Fruit fly (Drosophila melanogaster) whole organism, prepupa: ENCODE results near the gene CG10366.

ENCODE experiments used
- Blimp-1 ChIP-seq: fragments of 200-800 bp; sonication (Bioruptor generic); optimal IDR thresholded peaks from 3 replicates; lab custom pipeline; 2017; ENCODE audit warnings: missing biosample characterization, missing genetic modification characterization, mild to moderate bottlenecking, moderate library complexity, missing genetic modification reagents
- CG10631 ChIP-seq: fragments of 200-800 bp; sonication (Bioruptor generic); optimal IDR thresholded peaks from 2 replicates; lab custom pipeline; 2016; ENCODE audit warnings: missing biosample characterization, missing genetic modification characterization
- CG10669 ChIP-seq: fragments of 200-800 bp; sonication (Bioruptor generic); optimal IDR thresholded peaks from 3 replicates; lab custom pipeline; 2018; ENCODE audit warnings: missing biosample characterization, mild to moderate bottlenecking, missing genetic modification characterization, moderate library complexity
- CG1621 ChIP-seq: fragments of 200-800 bp; sonication (Bioruptor generic); optimal IDR thresholded peaks from 3 replicates; lab custom pipeline; 2018; ENCODE audit warnings: missing biosample characterization, mild to moderate bottlenecking, missing genetic modification characterization
- CG16779 ChIP-seq: fragments of 200-800 bp; sonication (Bioruptor generic); optimal IDR thresholded peaks from 3 replicates; lab custom pipeline; 2017; ENCODE audit warnings: missing biosample characterization, mild to moderate bottlenecking, missing genetic modification characterization
- CG3032 ChIP-seq: fragments of 200-800 bp; optimal IDR thresholded peaks from 2 replicates; lab custom pipeline; 2019; ENCODE audit warnings: missing biosample characterization, mild to moderate bottlenecking, missing genetic modification characterization, moderate library complexity
- CG32006 ChIP-seq: fragments of 200-800 bp; sonication (Bioruptor generic); optimal IDR thresholded peaks from 3 replicates; lab custom pipeline; 2017; ENCODE audit warnings: missing biosample characterization, mild to moderate bottlenecking, missing genetic modification characterization
- CG34406 ChIP-seq: fragments of 200-800 bp; sonication (Bioruptor generic); optimal IDR thresholded peaks from 3 replicates; lab custom pipeline; 2016; ENCODE audit warnings: missing biosample characterization, missing genetic modification characterization
- CG3919 ChIP-seq: fragments of 200-800 bp; sonication (Bioruptor generic); optimal IDR thresholded peaks from 3 replicates; lab custom pipeline; 2016; ENCODE audit warnings: missing biosample characterization, missing genetic modification characterization
- CG4318 ChIP-seq: fragments of 200-800 bp; sonication (Bioruptor generic); optimal IDR thresholded peaks from 3 replicates; lab custom pipeline; 2017; ENCODE audit warnings: missing biosample characterization, mild to moderate bottlenecking, missing genetic modification characterization
- CG6163 ChIP-seq: fragments of 200-800 bp; sonication (Bioruptor generic); IDR thresholded peaks from 3 replicates; pipeline ENCODE4 v1.3.6; 2022; ENCODE audit warnings: missing biosample characterization, missing genetic modification characterization
- CG6276 ChIP-seq: fragments of 200-800 bp; sonication (Bioruptor generic); optimal IDR thresholded peaks from 2 replicates; lab custom pipeline; 2017; ENCODE audit warnings: missing biosample characterization, mild to moderate bottlenecking, missing genetic modification characterization
- CG6808 ChIP-seq: fragments of 200-800 bp; sonication (Bioruptor generic); optimal IDR thresholded peaks from 3 replicates; lab custom pipeline; 2017; ENCODE audit warnings: missing biosample characterization, missing genetic modification characterization, mild to moderate bottlenecking, moderate library complexity, missing genetic modification reagents
- CG6854 ChIP-seq: fragments of 200-800 bp; sonication (Bioruptor generic); optimal IDR thresholded peaks from 2 replicates; lab custom pipeline; 2017; ENCODE audit warnings: missing biosample characterization, mild to moderate bottlenecking, missing genetic modification characterization
- CG7368 ChIP-seq: fragments of 200-800 bp; sonication (Bioruptor generic); optimal IDR thresholded peaks from 3 replicates; lab custom pipeline; 2016; ENCODE audit warnings: missing biosample characterization, missing genetic modification characterization
- CG8119 ChIP-seq: fragments of 200-800 bp; sonication (Bioruptor generic); IDR thresholded peaks from 3 replicates; pipeline ENCODE4 v1.3.6; 2022; ENCODE audit warnings: missing biosample characterization, missing genetic modification characterization
- CG8319 ChIP-seq: fragments of 200-800 bp; sonication (Bioruptor generic); optimal IDR thresholded peaks from 3 replicates; lab custom pipeline; 2016; ENCODE audit warnings: missing biosample characterization, missing genetic modification characterization
- CG8632 ChIP-seq: fragments of 200-800 bp; sonication (Bioruptor generic); optimal IDR thresholded peaks from 3 replicates; lab custom pipeline; 2016; ENCODE audit warnings: missing biosample characterization, missing genetic modification characterization
- CG9139 ChIP-seq: fragments of 200-800 bp; sonication (Bioruptor generic); optimal IDR thresholded peaks from 3 replicates; lab custom pipeline; 2017; ENCODE audit warnings: missing biosample characterization, mild to moderate bottlenecking, missing genetic modification characterization
- Eip75B ChIP-seq: fragments of 200-800 bp; sonication (Bioruptor generic); optimal IDR thresholded peaks from 3 replicates; lab custom pipeline; 2016; ENCODE audit warnings: missing biosample characterization, missing genetic modification characterization
- Eip78C ChIP-seq: fragments of 200-800 bp; sonication (Bioruptor generic); peaks from one replicate; lab custom pipeline; 2016; ENCODE audit warnings: missing biosample characterization, missing genetic modification characterization
- Eip93F ChIP-seq: fragments of 200-800 bp; sonication (Bioruptor generic); optimal IDR thresholded peaks from 2 replicates; lab custom pipeline; 2016; ENCODE audit warnings: missing biosample characterization, mild to moderate bottlenecking, missing genetic modification characterization
- Gug ChIP-seq: fragments of 200-800 bp; sonication (Bioruptor generic); IDR thresholded peaks from 2 replicates; pipeline ENCODE4 v1.3.6; 2022; ENCODE audit warnings: missing biosample characterization, missing genetic modification characterization
- Hr38 ChIP-seq: sonication (Bioruptor generic); optimal IDR thresholded peaks from 2 replicates; lab custom pipeline; 2016; ENCODE audit warnings: missing biosample characterization, missing genetic modification characterization
- Hr39 ChIP-seq: fragments of 200-800 bp; sonication (Bioruptor generic); optimal IDR thresholded peaks from 2 replicates; lab custom pipeline; 2016; ENCODE audit warnings: missing biosample characterization, missing genetic modification characterization
- Lpt ChIP-seq: fragments of 200-800 bp; sonication (Bioruptor generic); optimal IDR thresholded peaks from 3 replicates; lab custom pipeline; 2016; ENCODE audit warnings: missing biosample characterization, missing genetic modification characterization
- Smox ChIP-seq: fragments of 200-800 bp; sonication (Bioruptor generic); optimal IDR thresholded peaks from 3 replicates; lab custom pipeline; 2016; ENCODE audit warnings: missing biosample characterization, missing genetic modification characterization
- Sox102F ChIP-seq: fragments of 200-800 bp; sonication (Bioruptor generic); optimal IDR thresholded peaks from 2 replicates; lab custom pipeline; 2016; ENCODE audit warnings: missing biosample characterization, mild to moderate bottlenecking, missing genetic modification characterization
- Sox14 ChIP-seq: fragments of 200-800 bp; sonication (Bioruptor generic); optimal IDR thresholded peaks from 3 replicates; lab custom pipeline; 2016; ENCODE audit warnings: missing biosample characterization, missing genetic modification characterization
- Sox15 ChIP-seq: fragments of 200-800 bp; sonication (Bioruptor generic); optimal IDR thresholded peaks from 3 replicates; lab custom pipeline; 2016; ENCODE audit warnings: missing biosample characterization, missing genetic modification characterization
- acj6 ChIP-seq: fragments of 200-800 bp; sonication (Bioruptor generic); optimal IDR thresholded peaks from 3 replicates; lab custom pipeline; 2016; ENCODE audit warnings: missing biosample characterization, missing genetic modification characterization
- cyc ChIP-seq: fragments of 200-800 bp; sonication (Bioruptor generic); optimal IDR thresholded peaks from 3 replicates; lab custom pipeline; 2016; ENCODE audit warnings: missing biosample characterization, missing genetic modification characterization
- eg ChIP-seq: fragments of 200-800 bp; sonication (Bioruptor generic); IDR thresholded peaks from 3 replicates; pipeline ENCODE4 v1.3.6; 2022; ENCODE audit warnings: missing biosample characterization, missing genetic modification characterization
- esn ChIP-seq: fragments of 200-800 bp; sonication (Bioruptor generic); optimal IDR thresholded peaks from 2 replicates; lab custom pipeline; 2016; ENCODE audit warnings: missing biosample characterization, mild to moderate bottlenecking, missing genetic modification characterization, moderate library complexity
- fd59A ChIP-seq: fragments of 200-800 bp; sonication (Bioruptor generic); optimal IDR thresholded peaks from 2 replicates; lab custom pipeline; 2017; ENCODE audit warnings: missing biosample characterization, mild to moderate bottlenecking, missing genetic modification characterization, missing genetic modification reagents
- fd85E ChIP-seq: fragments of 200-800 bp; sonication (Bioruptor generic); optimal IDR thresholded peaks from 3 replicates; lab custom pipeline; 2016; ENCODE audit warnings: missing biosample characterization, missing genetic modification characterization
- fkh ChIP-seq: fragments of 200-800 bp; sonication (Bioruptor generic); optimal IDR thresholded peaks from 3 replicates; lab custom pipeline; 2017; ENCODE audit warnings: missing biosample characterization, mild to moderate bottlenecking, missing genetic modification characterization, moderate library complexity
- net ChIP-seq: fragments of 200-800 bp; sonication (Bioruptor generic); optimal IDR thresholded peaks from 3 replicates; lab custom pipeline; 2016; ENCODE audit warnings: missing biosample characterization, missing genetic modification characterization
- pdm3 ChIP-seq: fragments of 200-800 bp; sonication (Bioruptor generic); optimal IDR thresholded peaks from 3 replicates; lab custom pipeline; 2016; ENCODE audit warnings: missing biosample characterization, missing genetic modification characterization
- salr ChIP-seq, 2 experiments: fragments of 200-800 bp; sonication (Bioruptor generic); optimal IDR thresholded peaks; 3 replicates each; lab custom pipeline; 2016 to 2018; ENCODE audit warnings: missing biosample characterization in 2 of 2, missing genetic modification characterization in 2 of 2, mild to moderate bottlenecking in 1 of 2
- spab ChIP-seq: fragments of 200-800 bp; sonication (Bioruptor generic); optimal IDR thresholded peaks from 2 replicates; lab custom pipeline; 2017; ENCODE audit warnings: missing biosample characterization, mild to moderate bottlenecking, missing genetic modification characterization, missing genetic modification reagents
- ss ChIP-seq, 2 experiments: fragments of 200-800 bp; sonication (Bioruptor generic); optimal IDR thresholded peaks; 2 replicates in 1 of 2; 3 replicates in 1 of 2; lab custom pipeline; 2017 to 2018; ENCODE audit warnings: mild to moderate bottlenecking in 2 of 2, missing biosample characterization in 2 of 2, missing genetic modification characterization in 2 of 2, moderate library complexity in 1 of 2
- svp ChIP-seq: fragments of 200-800 bp; sonication (Bioruptor generic); peaks from one replicate; lab custom pipeline; 2016; ENCODE audit warnings: missing biosample characterization, missing genetic modification characterization
- topi ChIP-seq: fragments of 200-800 bp; sonication (Bioruptor generic); optimal IDR thresholded peaks from 3 replicates; lab custom pipeline; 2016; ENCODE audit warnings: missing biosample characterization, missing genetic modification characterization
- vri ChIP-seq: fragments of 200-800 bp; sonication (Bioruptor generic); optimal IDR thresholded peaks from 3 replicates; lab custom pipeline; 2016; ENCODE audit warnings: missing biosample characterization, mild to moderate bottlenecking, missing genetic modification characterization

The CG10366 gene

DNA sequence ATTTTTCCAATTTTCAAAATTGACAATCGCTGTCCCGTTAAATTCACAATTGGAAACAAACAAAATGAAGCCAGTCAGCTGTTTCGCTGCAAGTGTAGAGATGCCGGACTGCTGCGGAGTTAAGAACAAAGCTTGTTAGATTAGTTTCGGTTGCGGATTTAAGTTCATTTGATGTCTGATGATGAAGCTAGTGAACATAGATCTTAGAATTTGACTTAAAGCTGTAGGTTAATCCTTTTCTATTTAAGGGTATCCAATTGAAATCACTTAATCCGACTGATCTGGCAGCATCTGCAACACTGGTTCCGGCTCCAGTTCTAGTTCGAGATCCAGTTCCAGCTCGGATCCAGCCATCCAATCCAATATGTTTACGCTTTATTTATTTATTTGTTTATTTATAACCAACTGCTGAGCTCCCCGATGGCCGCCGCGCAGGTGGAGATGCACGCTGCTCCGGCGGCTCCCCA lies at the start of gene CG10366, which contains the start of gene PCNA2 (continued):
- TF ChIP-seq CG32006 (GFP tag; lab: Kevin White, UChicago) (peak; percentile 38), Sox14 (GFP tag; lab: Kevin White, UChicago) (peak; percentile 86), CG6808 (no peak), Eip78C (GFP tag; lab: Kevin White, UChicago) (peak; percentile 74), CG8632 (GFP tag; lab: Kevin White, UChicago) (no peak), acj6 (GFP tag; lab: Kevin White, UChicago) (peak; percentile 79), Sox15 (GFP tag; lab: Kevin White, UChicago) (peak; percentile 13), Smox (GFP tag; lab: Kevin White, UChicago) (peak; percentile 47)

DNA sequence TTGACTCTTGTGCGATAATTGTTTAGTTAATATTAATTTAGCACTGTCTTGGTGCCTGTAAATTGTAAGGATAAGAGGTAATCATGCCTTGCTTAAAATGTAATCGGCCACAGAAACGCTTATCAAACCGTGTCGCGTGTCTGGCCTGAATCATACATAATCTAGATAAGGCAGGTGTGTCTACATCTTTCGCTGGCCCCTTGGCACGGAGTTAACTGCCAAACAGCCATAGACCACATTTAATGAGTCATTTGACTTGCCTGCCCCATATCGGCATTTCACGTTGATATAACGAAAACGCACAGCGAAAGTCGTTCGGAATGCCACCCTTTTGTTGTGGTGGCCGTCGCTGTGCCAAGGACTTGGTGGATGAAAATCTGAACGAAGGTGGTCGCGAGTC lies 48.8 kb upstream of the CG10366 start, which contains the start of gene CG31697:
Gene CG31697, plus strand, starts transcription at position 215 of the 400 bp plus-strand sequence.
- TF ChIP-seq Sox102F (GFP tag; lab: Kevin White, UChicago) (no peak), fd85E (no peak), CG8319 (no peak), CG4318 (GFP tag; lab: Kevin White, UChicago) (no peak), ss (GFP tag; optimal IDR thresholded peaks at IDR 0.05; lab: Kevin White, UChicago) (no peak), CG8119 (GFP tag; lab: Robert Waterston, UW) (no peak), svp (peak; percentile 26), cyc (no peak), vri (GFP tag; lab: Kevin White, UChicago) (peak; percentile 77), CG7368 (GFP tag; lab: Kevin White, UChicago) (no peak), Eip78C (GFP tag; lab: Kevin White, UChicago) (peak; percentile 5), CG10669 (GFP tag; lab: Kevin White, UChicago) (no peak), CG6854 (GFP tag; lab: Kevin White, UChicago) (no peak), Hr38 (no peak), CG34406 (no peak), pdm3 (no peak), CG6163 (GFP tag; lab: Robert Waterston, UW) (no peak), Sox15 (GFP tag; lab: Kevin White, UChicago) (no peak), CG16779 (no peak)
- TF ChIP-seq, all 60 proteins: peak for 3

DNA sequence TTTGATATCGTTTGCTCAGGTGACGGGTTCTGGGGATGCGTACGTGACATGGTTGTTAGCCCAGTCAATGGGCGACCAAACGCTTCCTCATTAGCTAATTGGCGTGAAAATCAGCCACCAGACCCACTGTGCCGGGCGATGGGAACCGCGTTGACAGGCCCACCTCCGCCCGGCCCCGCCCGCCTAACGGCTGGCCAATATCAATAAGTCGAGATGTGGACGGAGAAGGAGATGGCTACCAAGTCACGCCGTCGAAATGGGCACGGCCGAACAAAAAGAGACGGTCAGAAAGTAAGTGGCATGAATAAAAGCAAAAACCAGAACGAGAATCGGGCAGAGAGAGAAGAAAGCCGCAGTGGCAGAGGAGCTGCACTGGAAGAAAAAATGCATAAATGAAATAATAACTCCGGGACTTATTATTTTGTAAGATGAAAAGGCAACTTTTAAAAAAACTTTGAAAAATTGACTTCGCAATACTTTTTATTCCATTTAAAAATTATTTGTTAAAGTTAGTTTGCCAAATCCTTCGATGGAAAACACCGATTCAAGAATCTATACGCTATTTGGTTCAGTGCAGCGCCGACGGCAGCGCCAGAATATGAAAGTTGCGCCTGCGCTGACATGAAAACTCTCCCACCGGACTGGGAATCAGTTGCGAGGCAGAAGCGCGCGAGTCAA lies 46.1 kb upstream of the CG10366 start, which contains the start of gene CG13082:
Gene CG13082, plus strand, starts transcription at position 647 of the 678 bp plus-strand sequence.
- TF ChIP-seq CG7368 (GFP tag; lab: Kevin White, UChicago) (peak; percentile 67), fd85E (peak; percentile 62), CG6276 (peak; percentile 87), fkh (GFP tag; lab: Kevin White, UChicago) (no peak), spab (GFP tag; lab: Kevin White, UChicago) (peak; percentile 63), CG1621 (tag; lab: Kevin White, UChicago) (peak; percentile 39), pdm3 (peak; percentile 88), Eip93F (peak; percentile 94), Lpt (GFP tag; lab: Kevin White, UChicago) (peak; percentile 88), Sox102F (GFP tag; lab: Kevin White, UChicago) (peak; percentile 95), CG4318 (GFP tag; lab: Kevin White, UChicago) (peak; percentile 87), CG3919 (peak; percentile 94), CG8319 (peak; percentile 84), fd59A (peak; percentile 67), vri (GFP tag; lab: Kevin White, UChicago) (peak; percentile 83), CG10669 (GFP tag; lab: Kevin White, UChicago) (peak; percentile 74), Hr38 (no peak), Blimp-1 (GFP tag; lab: Kevin White, UChicago) (peak; percentile 93), CG10631 (GFP tag; lab: Kevin White, UChicago) (peak; percentile 87), Hr39 (GFP tag; lab: Kevin White, UChicago) (peak; percentile 96), eg (peak; percentile 72), CG9139 (GFP tag; lab: Kevin White, UChicago) (peak; percentile 9), Eip75B (GFP tag; lab: Kevin White, UChicago) (peak; percentile 93), acj6 (GFP tag; lab: Kevin White, UChicago) (peak; percentile 93), CG6854 (GFP tag; lab: Kevin White, UChicago) (peak; percentile 90), net (GFP tag; lab: Kevin White, UChicago) (peak; percentile 83), CG3032 (tag; lab: Kevin White, UChicago) (peak; percentile 76), CG32006 (GFP tag; lab: Kevin White, UChicago) (peak; percentile 95), salr (GFP tag; optimal IDR thresholded peaks at IDR 0.05; lab: Kevin White, UChicago) (peak; percentile 24 to 89), topi (GFP tag; lab: Kevin White, UChicago) (peak; percentile 96), Gug (GFP tag; lab: Robert Waterston, UW) (peak; percentile 73), esn (GFP tag; lab: Kevin White, UChicago) (peak; percentile 97)
